Fruit fly (Drosophila melanogaster) whole organism, embryonic: ENCODE results near the gene CG11089.

Experiments used
- Awh ChIP-seq: fragments of 200-800 bp; sonication (Bioruptor generic); IDR thresholded peaks from 2 replicates; pipeline ENCODE4, ENCODE4 v1.3.6; 2022; ENCODE audit warnings: missing biosample characterization, missing genetic modification characterization
- Blimp-1 ChIP-seq: fragments of 200-800 bp; sonication (Bioruptor generic); optimal IDR thresholded peaks from 3 replicates; lab custom pipeline; 2018; ENCODE audit warnings: missing biosample characterization, missing genetic modification characterization, mild to moderate bottlenecking, moderate library complexity, missing genetic modification reagents
- Bteb2 ChIP-seq: fragments of 200-800 bp; sonication (Bioruptor generic); optimal IDR thresholded peaks from 2 replicates; lab custom pipeline; 2016; ENCODE audit warnings: missing biosample characterization, missing genetic modification characterization
- CG10654 ChIP-seq: fragments of 200-800 bp; sonication (Bioruptor generic); optimal IDR thresholded peaks from 2 replicates; lab custom pipeline; 2016; ENCODE audit warnings: missing biosample characterization, missing genetic modification characterization
- CG11093 ChIP-seq: fragments of 200-800 bp; sonication (Bioruptor generic); IDR thresholded peaks from 3 replicates; pipeline ENCODE4 v1.3.6; 2022; ENCODE audit warnings: missing biosample characterization, missing genetic modification characterization
- CG11456 ChIP-seq: fragments of 200-800 bp; sonication (Bioruptor generic); IDR thresholded peaks from 3 replicates; pipeline ENCODE4 v1.3.6; 2022; ENCODE audit warnings: missing biosample characterization, missing genetic modification characterization
- CG11696 ChIP-seq: fragments of 200-800 bp; sonication (Bioruptor generic); IDR thresholded peaks from 2 replicates; pipeline ENCODE4 v1.3.6; 2022; ENCODE audit warnings: missing biosample characterization, missing genetic modification characterization
- CG12299 ChIP-seq: fragments of 200-800 bp; sonication (Bioruptor generic); optimal IDR thresholded peaks from 2 replicates; lab custom pipeline; 2018; ENCODE audit warnings: missing biosample characterization, mild to moderate bottlenecking, missing genetic modification characterization
- CG13123 ChIP-seq: fragments of 200-800 bp; sonication (Bioruptor generic); optimal IDR thresholded peaks from 2 replicates; lab custom pipeline; 2016; ENCODE audit warnings: missing biosample characterization, missing genetic modification characterization
- CG14860 ChIP-seq: fragments of 200-800 bp; sonication (Bioruptor generic); IDR thresholded peaks from 3 replicates; pipeline ENCODE4 v1.3.6; 2022; ENCODE audit warnings: missing biosample characterization, missing genetic modification characterization; ENCODE audit not compliant: partially characterized antibody
- CG1602 ChIP-seq: fragments of 200-800 bp; sonication (Bioruptor generic); optimal IDR thresholded peaks from 3 replicates; lab custom pipeline; 2016; ENCODE audit warnings: missing biosample characterization, missing genetic modification characterization
- CG17186 ChIP-seq: fragments of 200-800 bp; sonication (Bioruptor generic); optimal IDR thresholded peaks from 3 replicates; lab custom pipeline; 2017; ENCODE audit warnings: missing biosample characterization, missing genetic modification reagents, missing genetic modification characterization
- CG17829 ChIP-seq: fragments of 200-800 bp; optimal IDR thresholded peaks from 2 replicates; lab custom pipeline; 2019; ENCODE audit warnings: missing biosample characterization, mild to moderate bottlenecking, missing genetic modification characterization, moderate library complexity
- CG2116 ChIP-seq: fragments of 200-800 bp; sonication (Bioruptor generic); optimal IDR thresholded peaks from 3 replicates; lab custom pipeline; 2018; ENCODE audit warnings: missing biosample characterization, mild to moderate bottlenecking, missing genetic modification characterization
- CG30020 ChIP-seq: fragments of 200-800 bp; optimal IDR thresholded peaks from 2 replicates; lab custom pipeline; 2019; ENCODE audit warnings: missing biosample characterization, mild to moderate bottlenecking, missing genetic modification characterization, moderate library complexity
- CG42726 ChIP-seq: fragments of 200-800 bp; sonication (Bioruptor generic); IDR thresholded peaks from 2 replicates; pipeline ENCODE4 v1.3.6; 2022; ENCODE audit warnings: missing biosample characterization, missing genetic modification characterization; ENCODE audit not compliant: partially characterized antibody
- CG4282 ChIP-seq: fragments of 200-800 bp; sonication (Bioruptor generic); optimal IDR thresholded peaks from 2 replicates; lab custom pipeline; 2016; ENCODE audit warnings: missing biosample characterization, missing genetic modification characterization
- CG4360 ChIP-seq: fragments of 200-800 bp; sonication (Bioruptor generic); IDR thresholded peaks from 2 replicates; pipeline ENCODE4 v1.3.6; 2022; ENCODE audit warnings: missing biosample characterization, missing genetic modification characterization
- CG4820 ChIP-seq: fragments of 200-800 bp; sonication (Bioruptor generic); optimal IDR thresholded peaks from 3 replicates; lab custom pipeline; 2016; ENCODE audit warnings: missing biosample characterization, missing genetic modification characterization
- CG5180 ChIP-seq: fragments of 200-800 bp; sonication (Bioruptor generic); optimal IDR thresholded peaks from 3 replicates; lab custom pipeline; 2017; ENCODE audit warnings: missing biosample characterization, missing genetic modification characterization, mild to moderate bottlenecking, moderate library complexity, missing genetic modification reagents
- CG6175 ChIP-seq: fragments of 200-800 bp; sonication (Bioruptor generic); IDR thresholded peaks from 3 replicates; pipeline ENCODE4 v1.3.6; 2022; ENCODE audit warnings: missing biosample characterization, missing genetic modification characterization
- CG6254 ChIP-seq: fragments of 200-800 bp; sonication (Bioruptor generic); optimal IDR thresholded peaks from 3 replicates; lab custom pipeline; 2017; ENCODE audit warnings: mild to moderate bottlenecking, missing biosample characterization, missing genetic modification reagents, missing genetic modification characterization
- CG8281 ChIP-seq: fragments of 200-800 bp; sonication (Bioruptor generic); optimal IDR thresholded peaks from 2 replicates; lab custom pipeline; 2018; ENCODE audit warnings: missing biosample characterization, mild to moderate bottlenecking, missing genetic modification characterization, moderate library complexity
- Dll ChIP-seq: fragments of 200-800 bp; sonication (Bioruptor generic); IDR thresholded peaks from 4 replicates; pipeline ENCODE4 v1.3.6; 2022; ENCODE audit warnings: missing biosample characterization, missing genetic modification characterization; ENCODE audit not compliant: partially characterized antibody
- Drgx ChIP-seq: fragments of 200-800 bp; sonication (Bioruptor generic); IDR thresholded peaks from 2 replicates; pipeline ENCODE4 v1.3.6; 2022; ENCODE audit warnings: missing biosample characterization, missing genetic modification characterization
- Hmx ChIP-seq: fragments of 200-800 bp; sonication (Bioruptor generic); optimal IDR thresholded peaks from 2 replicates; lab custom pipeline; 2016; ENCODE audit warnings: missing biosample characterization, missing genetic modification characterization
- Mes4 ChIP-seq: fragments of 200-800 bp; sonication (Bioruptor generic); optimal IDR thresholded peaks from 2 replicates; lab custom pipeline; 2016; ENCODE audit warnings: missing biosample characterization, missing genetic modification characterization
- Oli ChIP-seq: fragments of 200-800 bp; sonication (Bioruptor generic); optimal IDR thresholded peaks from 2 replicates; lab custom pipeline; 2018; ENCODE audit warnings: missing biosample characterization, mild to moderate bottlenecking, missing genetic modification characterization, moderate library complexity
- Scr ChIP-seq: fragments of 200-800 bp; sonication (Bioruptor generic); IDR thresholded peaks from 2 replicates; pipeline ENCODE4 v1.3.6; 2022; ENCODE audit warnings: missing biosample characterization, missing genetic modification characterization; ENCODE audit not compliant: partially characterized antibody
- Sry-β ChIP-seq: fragments of 200-800 bp; sonication (Bioruptor generic); optimal IDR thresholded peaks from 2 replicates; lab custom pipeline; 2018; ENCODE audit warnings: missing biosample characterization, mild to moderate bottlenecking, missing genetic modification characterization, moderate library complexity
- abd-A ChIP-seq: fragments of 200-800 bp; sonication (Bioruptor generic); optimal IDR thresholded peaks from 3 replicates; lab custom pipeline; 2019; ENCODE audit warnings: missing biosample characterization, mild to moderate bottlenecking, missing genetic modification characterization, moderate library complexity
- chif ChIP-seq, 2 experiments: fragments of 200-800 bp; sonication (Bioruptor generic); optimal IDR thresholded peaks; 3 replicates each; lab custom pipeline; 2016; ENCODE audit warnings: missing biosample characterization in 2 of 2, missing genetic modification characterization in 2 of 2
- chm ChIP-seq: fragments of 200-800 bp; sonication (Bioruptor generic); IDR thresholded peaks from 2 replicates; pipeline ENCODE4 v1.3.6; 2022; ENCODE audit warnings: missing biosample characterization, missing genetic modification characterization
- eve ChIP-seq, 2 experiments: fragments of >200 bp; optimal IDR thresholded peaks; 2 replicates each; lab custom pipeline; 2017; ENCODE audit warnings: missing biosample characterization in 2 of 2, missing genetic modification characterization in 2 of 2
- hth ChIP-seq: fragments of >200 bp; optimal IDR thresholded peaks from 2 replicates; lab custom pipeline; 2017; ENCODE audit warnings: inconsistent platforms
- inv ChIP-seq: fragments of 200-800 bp; sonication (Bioruptor generic); IDR thresholded peaks from 2 replicates; pipeline ENCODE4 v1.3.6; 2022; ENCODE audit warnings: missing biosample characterization, missing genetic modification characterization; ENCODE audit not compliant: partially characterized antibody
- jing ChIP-seq: fragments of 200-800 bp; sonication (Bioruptor generic); optimal IDR thresholded peaks from 2 replicates; lab custom pipeline; 2018; ENCODE audit warnings: missing biosample characterization, mild to moderate bottlenecking, missing genetic modification characterization
- nerfin-1 ChIP-seq: fragments of 200-800 bp; sonication (Bioruptor generic); optimal IDR thresholded peaks from 3 replicates; lab custom pipeline; 2019; ENCODE audit warnings: missing biosample characterization, mild to moderate bottlenecking, missing genetic modification characterization, moderate library complexity
- peb ChIP-seq: fragments of 200-800 bp; sonication (Bioruptor generic); IDR thresholded peaks from 2 replicates; pipeline ENCODE4 v1.3.6; 2022; ENCODE audit warnings: missing biosample characterization, missing genetic modification characterization
- pho ChIP-seq: fragments of 200-800 bp; sonication (Bioruptor generic); optimal IDR thresholded peaks from 2 replicates; lab custom pipeline; 2016; ENCODE audit warnings: missing biosample characterization, missing genetic modification characterization
- row ChIP-seq: fragments of 200-800 bp; sonication (Bioruptor generic); IDR thresholded peaks from 3 replicates; pipeline ENCODE4 v1.3.6; 2022; ENCODE audit warnings: missing biosample characterization, missing genetic modification characterization
- sd ChIP-seq: fragments of 200-800 bp; sonication (Bioruptor generic); optimal IDR thresholded peaks from 3 replicates; lab custom pipeline; 2018; ENCODE audit warnings: missing biosample characterization, mild to moderate bottlenecking, missing genetic modification characterization, moderate library complexity
- sens ChIP-seq: fragments of 200-800 bp; sonication (Bioruptor generic); peaks from one replicate; lab custom pipeline; 2016; ENCODE audit warnings: missing biosample characterization, missing genetic modification characterization
- sim ChIP-seq: fragments of 200-800 bp; sonication (Bioruptor generic); IDR thresholded peaks from 2 replicates; pipeline ENCODE4 v1.3.6; 2022; ENCODE audit warnings: missing biosample characterization, missing genetic modification characterization
- sug ChIP-seq: fragments of 200-800 bp; optimal IDR thresholded peaks from 2 replicates; lab custom pipeline; 2019; ENCODE audit warnings: missing biosample characterization, mild to moderate bottlenecking, missing genetic modification characterization, moderate library complexity
- ttk ChIP-seq: fragments of 200-800 bp; sonication (Bioruptor generic); IDR thresholded peaks from 2 replicates; pipeline ENCODE4 v2.1.2; 2022; ENCODE audit warnings: missing biosample characterization, missing genetic modification characterization
- vvl ChIP-seq: fragments of 200-800 bp; sonication (Bioruptor generic); IDR thresholded peaks from 2 replicates; pipeline ENCODE4 v1.3.6; 2022; ENCODE audit warnings: missing biosample characterization, missing genetic modification characterization
- zfh2 ChIP-seq: fragments of 200-800 bp; sonication (Bioruptor generic); optimal IDR thresholded peaks from 2 replicates; lab custom pipeline; 2016; ENCODE audit warnings: missing biosample characterization, missing genetic modification characterization

CG11089 gene

dm6 chr3R:24886470-24886869 lies 9.6 kb downstream of the CG11089 start (continued):
- no peak for TF ChIP-seq Mes4 (GFP tag; lab: Kevin White, UChicago)
- TF ChIP-seq Drgx (GFP tag; lab: Robert Waterston, UW): peak; percentile 47
- no peak for TF ChIP-seq jing (GFP tag; lab: Kevin White, UChicago)
- no peak for TF ChIP-seq CG4282 (GFP tag; lab: Kevin White, UChicago)
- TF ChIP-seq CG5180 (GFP tag; lab: Kevin White, UChicago): no peak
- TF ChIP-seq CG42726 (GFP tag; lab: Robert Waterston, UW): no peak
- TF ChIP-seq CG12299 (tag; lab: Kevin White, UChicago): no peak
- TF ChIP-seq sim (GFP tag; lab: Robert Waterston, UW): no peak
- no peak for TF ChIP-seq CG17186 (GFP tag; lab: Kevin White, UChicago)
- TF ChIP-seq sens (GFP tag; lab: Kevin White, UChicago): peak; percentile 54
- TF ChIP-seq CG10654 (GFP tag; lab: Kevin White, UChicago): no peak
- no peak for TF ChIP-seq eve (GFP tag; optimal IDR thresholded peaks at IDR 0.05; lab: Kevin White, UChicago)
- TF ChIP-seq row (GFP tag; lab: Robert Waterston, UW): 0 out of 3 replicates have a peak, but pooled peaks have one; percentile 5
- TF ChIP-seq Hmx (GFP tag; lab: Kevin White, UChicago): no peak

DNA sequence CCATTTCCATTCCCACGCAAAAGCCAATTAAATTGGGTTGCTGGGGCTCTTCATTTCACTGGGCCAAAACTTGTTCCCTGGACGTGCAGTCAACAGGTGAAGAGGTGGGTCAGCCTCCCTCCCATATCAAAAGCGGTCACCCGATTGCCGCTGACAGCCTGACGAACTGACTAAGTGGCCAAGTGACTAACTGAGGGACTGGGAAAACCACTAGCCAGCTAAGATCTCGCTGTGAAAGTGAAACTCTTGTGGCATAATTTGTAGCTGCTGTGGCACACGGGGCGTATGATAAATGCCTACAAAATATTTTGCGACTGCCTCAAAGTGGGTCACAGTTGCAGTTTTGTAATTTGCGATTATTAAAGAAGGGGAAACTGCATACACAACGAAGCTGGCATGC lies 11.6 kb downstream of the CG11089 start:
- TF ChIP-seq CG8281 (peak; percentile 82), pho (GFP tag; lab: Kevin White, UChicago) (no peak), Blimp-1 (GFP tag; lab: Kevin White, UChicago) (peak; percentile 56)

DNA sequence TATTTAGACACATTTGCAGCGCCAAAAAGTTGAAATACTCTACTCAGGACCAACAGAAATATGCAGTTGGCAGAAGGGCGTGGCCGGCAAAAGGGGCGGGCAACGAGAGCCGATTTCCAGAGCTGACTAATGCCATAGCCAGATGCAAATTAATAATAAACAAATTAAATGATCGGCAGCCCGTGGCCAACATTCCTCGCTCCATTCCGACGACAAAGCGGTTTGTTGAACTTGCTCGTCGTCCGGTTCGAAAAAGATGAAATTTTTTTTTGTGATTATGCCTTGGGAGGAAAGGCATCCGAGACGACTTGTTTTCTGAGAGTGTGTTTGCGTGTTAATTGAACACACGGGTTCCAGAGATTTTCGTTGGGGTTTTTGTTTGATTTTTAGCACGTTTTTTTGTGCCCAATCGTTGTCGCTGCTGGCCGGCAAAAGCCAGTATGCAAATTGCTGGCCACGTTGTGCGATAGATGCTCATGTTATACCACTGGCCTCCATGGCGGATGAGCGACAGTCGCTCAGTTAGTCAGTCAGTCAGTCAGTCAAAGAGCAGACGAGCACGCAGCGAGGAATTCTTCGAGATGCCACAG lies 12.6 kb downstream of the CG11089 start:
- no peak for TF ChIP-seq Sry-β (GFP tag; lab: Kevin White, UChicago)
- no peak for TF ChIP-seq CG6254 (GFP tag; lab: Kevin White, UChicago)
- no peak for TF ChIP-seq chif (GFP tag; optimal IDR thresholded peaks at IDR 0.05; lab: Kevin White, UChicago)
- TF ChIP-seq zfh2 (GFP tag; lab: Kevin White, UChicago): no peak
- TF ChIP-seq CG4820: no peak
- no peak for TF ChIP-seq Dll
- TF ChIP-seq inv (GFP tag; lab: Robert Waterston, UW): no peak
- TF ChIP-seq Oli (tag; lab: Kevin White, UChicago): no peak
- no peak for TF ChIP-seq CG11696 (GFP tag; lab: Robert Waterston, UW)
- no peak for TF ChIP-seq sug (tag; lab: Kevin White, UChicago)
- no peak for TF ChIP-seq Bteb2 (GFP tag; lab: Kevin White, UChicago)
- peak; percentile 30 for TF ChIP-seq abd-A
- TF ChIP-seq CG6175 (GFP tag; lab: Robert Waterston, UW): no peak
- TF ChIP-seq CG4360: no peak
- no peak for TF ChIP-seq CG14860 (GFP tag; lab: Robert Waterston, UW)
- no peak for TF ChIP-seq peb (GFP tag; lab: Robert Waterston, UW)
- TF ChIP-seq chm (GFP tag; lab: Robert Waterston, UW): no peak
- TF ChIP-seq pho (GFP tag; lab: Kevin White, UChicago): no peak
- no peak for TF ChIP-seq CG11456 (GFP tag; lab: Robert Waterston, UW)
- TF ChIP-seq nerfin-1: no peak
- no peak for TF ChIP-seq CG11093 (GFP tag; lab: Robert Waterston, UW)
- no peak for TF ChIP-seq CG30020 (tag; lab: Kevin White, UChicago)
- no peak for TF ChIP-seq CG17829 (tag; lab: Kevin White, UChicago)
- no peak for TF ChIP-seq CG2116 (GFP tag; lab: Kevin White, UChicago)
- TF ChIP-seq CG1602 (GFP tag; lab: Kevin White, UChicago): no peak
- TF ChIP-seq CG13123 (GFP tag; lab: Kevin White, UChicago): no peak
- TF ChIP-seq ttk (GFP tag; lab: Robert Waterston, UW): no peak
- TF ChIP-seq sim (GFP tag; lab: Robert Waterston, UW): no peak
- no peak; the same call in 1 of the 2 replicates for TF ChIP-seq Awh (GFP tag; lab: Robert Waterston, UW)
- no peak for TF ChIP-seq hth
- 0 out of 2 replicates have a peak, but pooled peaks have one; percentile 12 for TF ChIP-seq vvl
- TF ChIP-seq Scr (GFP tag; lab: Robert Waterston, UW): no peak
- peak; percentile 96 for TF ChIP-seq sd
